Worm (Caenorhabditis elegans) whole organism, L2 larva: ENCODE measurements around the gene ZK550.2.

Source experiments
- Y55F3AM.14 ChIP-seq: fragments of 200-800 bp; sonication (Bioruptor generic); optimal IDR thresholded peaks from 2 replicates; lab custom pipeline; 2018; ENCODE audit warnings: mild to moderate bottlenecking, missing genetic modification characterization, missing compliant biosample characterization
- nhr-23 ChIP-seq: fragments of 150-350 bp; optimal IDR thresholded peaks from 2 replicates; lab custom pipeline; 2014; ENCODE audit warnings: missing biosample characterization, missing genetic modification reagents, missing genetic modification characterization
- skn-1 ChIP-seq: sonication (generic microtip); optimal IDR thresholded peaks from 2 replicates; lab custom pipeline; 2017; ENCODE audit warnings: missing biosample characterization, missing genetic modification characterization
- unc-39 ChIP-seq: fragments of 150-350 bp; optimal IDR thresholded peaks from 2 replicates; lab custom pipeline; 2014; ENCODE audit warnings: missing biosample characterization, missing genetic modification characterization
- zag-1 ChIP-seq: fragments of 150-350 bp; optimal IDR thresholded peaks from 2 replicates; lab custom pipeline; 2014; ENCODE audit warnings: missing biosample characterization, missing genetic modification characterization

- TF ChIP-seq skn-1 (tag; lab: Kevin White, UChicago) (no peak), zag-1 (no peak), unc-39 (no peak), nhr-23 (no peak), Y55F3AM.14 (GFP tag; lab: Kevin White, UChicago) (no peak)
Observed at ce11 chrIV:17265716-17266115, 20.3 kb downstream of the ZK550.2 start.
